Worm (Caenorhabditis elegans) whole organism, L2 larva: ENCODE results near the gene F28A12.10.

Experiments used
- C34F6.9 ChIP-seq: fragments of 150-350 bp; optimal IDR thresholded peaks from 2 replicates; lab custom pipeline; 2014; ENCODE audit warnings: missing biosample characterization, missing genetic modification characterization
- F13H6.1 ChIP-seq: sonication (generic microtip); optimal IDR thresholded peaks from 2 replicates; lab custom pipeline; 2016; ENCODE audit warnings: missing genetic modification characterization, missing compliant biosample characterization
- R02D3.7 ChIP-seq: fragments of 150-350 bp; optimal IDR thresholded peaks from 2 replicates; lab custom pipeline; 2014; ENCODE audit warnings: missing biosample characterization, missing genetic modification characterization
- Y55F3AM.14 ChIP-seq: fragments of 200-800 bp; sonication (Bioruptor generic); optimal IDR thresholded peaks from 2 replicates; lab custom pipeline; 2018; ENCODE audit warnings: mild to moderate bottlenecking, missing genetic modification characterization, missing compliant biosample characterization
- ZK546.5 ChIP-seq: sonication (generic microtip); optimal IDR thresholded peaks from 2 replicates; lab custom pipeline; 2017; ENCODE audit warnings: missing biosample characterization, missing genetic modification characterization
- alr-1 ChIP-seq: fragments of 150-350 bp; optimal IDR thresholded peaks from 2 replicates; lab custom pipeline; 2014; ENCODE audit warnings: missing biosample characterization, missing genetic modification characterization
- aly-2 ChIP-seq: fragments of 150-350 bp; optimal IDR thresholded peaks from 2 replicates; lab custom pipeline; 2014; ENCODE audit warnings: missing biosample characterization, missing genetic modification characterization
- ama-1 ChIP-seq: fragments of 150-350 bp; optimal IDR thresholded peaks from 2 replicates; lab custom pipeline; 2018; ENCODE audit warnings: inconsistent platforms
- blmp-1 ChIP-seq: sonication (generic microtip); optimal IDR thresholded peaks from 2 replicates; lab custom pipeline; 2017; ENCODE audit warnings: missing genetic modification characterization, mild to moderate bottlenecking, missing compliant biosample characterization, antibody characterized with exemption, moderate library complexity; ENCODE audit not compliant: insufficient read depth
- ceh-16 ChIP-seq: fragments of 150-350 bp; optimal IDR thresholded peaks from 2 replicates; lab custom pipeline; 2014; ENCODE audit warnings: missing biosample characterization, missing genetic modification characterization
- ceh-82 ChIP-seq: fragments of 150-350 bp; optimal IDR thresholded peaks from 2 replicates; lab custom pipeline; 2014; ENCODE audit warnings: missing biosample characterization, missing genetic modification characterization
- crh-2 ChIP-seq: sonication (generic microtip); optimal IDR thresholded peaks from 2 replicates; lab custom pipeline; 2017; ENCODE audit warnings: missing biosample characterization, missing genetic modification characterization
- dmd-4 ChIP-seq: sonication (generic microtip); optimal IDR thresholded peaks from 2 replicates; lab custom pipeline; 2017; ENCODE audit warnings: missing biosample characterization, missing genetic modification characterization
- egl-27 ChIP-seq: sonication (generic microtip); optimal IDR thresholded peaks from 3 replicates; lab custom pipeline; 2017; ENCODE audit warnings: missing biosample characterization, missing genetic modification reagents, missing genetic modification characterization
- elt-1 ChIP-seq: fragments of 150-350 bp; optimal IDR thresholded peaks from 2 replicates; lab custom pipeline; 2014; ENCODE audit warnings: missing biosample characterization, missing genetic modification characterization
- elt-3 ChIP-seq: sonication (generic microtip); optimal IDR thresholded peaks from 2 replicates; lab custom pipeline; 2017; ENCODE audit warnings: missing biosample characterization, missing genetic modification characterization
- fos-1 ChIP-seq: fragments of 150-350 bp; optimal IDR thresholded peaks from 2 replicates; lab custom pipeline; 2014; ENCODE audit warnings: missing biosample characterization, missing genetic modification characterization
- gmeb-1 ChIP-seq: fragments of 150-350 bp; optimal IDR thresholded peaks from 2 replicates; lab custom pipeline; 2014; ENCODE audit warnings: missing biosample characterization, missing genetic modification characterization
- lin-13 ChIP-seq: fragments of 150-350 bp; optimal IDR thresholded peaks from 2 replicates; lab custom pipeline; 2014; ENCODE audit warnings: missing biosample characterization, missing genetic modification reagents, missing genetic modification characterization
- lsy-2 ChIP-seq, 2 experiments: fragments of 150-350 bp in 1 of 2; sonication (generic microtip) in 1 of 2; optimal IDR thresholded peaks; 2 replicates each; lab custom pipeline; 2014 to 2017; ENCODE audit warnings: missing biosample characterization in 2 of 2, missing genetic modification characterization in 2 of 2
- mab-5 ChIP-seq: fragments of 150-350 bp; optimal IDR thresholded peaks from 2 replicates; lab custom pipeline; 2014; ENCODE audit warnings: missing biosample characterization, missing genetic modification characterization
- mbf-1 ChIP-seq: sonication (generic microtip); optimal IDR thresholded peaks from 2 replicates; lab custom pipeline; 2017; ENCODE audit warnings: missing biosample characterization, missing genetic modification characterization
- mdl-1 ChIP-seq, 2 experiments: fragments of 150-350 bp in 1 of 2; sonication (generic microtip) in 1 of 2; optimal IDR thresholded peaks; 2 replicates each; lab custom pipeline; 2017; ENCODE audit warnings: missing biosample characterization in 2 of 2, missing genetic modification characterization in 2 of 2
- nhr-10 ChIP-seq: sonication (generic microtip); optimal IDR thresholded peaks from 2 replicates; lab custom pipeline; 2017; ENCODE audit warnings: missing biosample characterization, missing genetic modification characterization
- nhr-11 ChIP-seq: fragments of 150-350 bp; optimal IDR thresholded peaks from 2 replicates; lab custom pipeline; 2014; ENCODE audit warnings: missing biosample characterization, missing genetic modification characterization
- nhr-129 ChIP-seq: fragments of 150-350 bp; optimal IDR thresholded peaks from 2 replicates; lab custom pipeline; 2014; ENCODE audit warnings: missing biosample characterization, missing genetic modification characterization
- nhr-21 ChIP-seq: fragments of 150-350 bp; optimal IDR thresholded peaks from 2 replicates; lab custom pipeline; 2014; ENCODE audit warnings: missing biosample characterization, missing genetic modification characterization
- nhr-23 ChIP-seq: fragments of 150-350 bp; optimal IDR thresholded peaks from 2 replicates; lab custom pipeline; 2014; ENCODE audit warnings: missing biosample characterization, missing genetic modification reagents, missing genetic modification characterization
- nhr-237 ChIP-seq: fragments of 150-350 bp; optimal IDR thresholded peaks from 2 replicates; lab custom pipeline; 2014; ENCODE audit warnings: missing biosample characterization, missing genetic modification characterization
- nhr-25 ChIP-seq: fragments of 150-350 bp; sonication (generic microtip); optimal IDR thresholded peaks from 3 replicates; lab custom pipeline; 2014; ENCODE audit warnings: missing biosample characterization, missing genetic modification characterization
- nhr-6 ChIP-seq: fragments of 150-350 bp; optimal IDR thresholded peaks from 2 replicates; lab custom pipeline; 2014; ENCODE audit warnings: missing biosample characterization, missing genetic modification characterization
- nhr-77 ChIP-seq: fragments of 150-350 bp; optimal IDR thresholded peaks from 2 replicates; lab custom pipeline; 2014; ENCODE audit warnings: missing biosample characterization, missing genetic modification characterization
- peb-1 ChIP-seq: fragments of 150-350 bp; optimal IDR thresholded peaks from 2 replicates; lab custom pipeline; 2014; ENCODE audit warnings: missing biosample characterization, missing genetic modification characterization
- sem-4 ChIP-seq: fragments of 150-350 bp; optimal IDR thresholded peaks from 2 replicates; lab custom pipeline; 2014; ENCODE audit warnings: missing biosample characterization, missing genetic modification reagents, missing genetic modification characterization
- skn-1 ChIP-seq: sonication (generic microtip); optimal IDR thresholded peaks from 2 replicates; lab custom pipeline; 2017; ENCODE audit warnings: missing biosample characterization, missing genetic modification characterization
- sma-3 ChIP-seq: sonication (generic microtip); optimal IDR thresholded peaks from 2 replicates; lab custom pipeline; 2016; ENCODE audit warnings: missing genetic modification reagents, missing genetic modification characterization, missing compliant biosample characterization
- sma-9 ChIP-seq, 2 experiments: fragments of 150-350 bp in 1 of 2; sonication (generic microtip) in 1 of 2; optimal IDR thresholded peaks; 2 replicates each; lab custom pipeline; 2014 to 2016; ENCODE audit warnings: missing genetic modification characterization in 2 of 2, mild to moderate bottlenecking in 1 of 2, missing biosample characterization in 1 of 2, missing compliant biosample characterization in 1 of 2, missing genetic modification reagents in 1 of 2, moderate library complexity in 1 of 2
- snpc-4 ChIP-seq: fragments of 150-350 bp; optimal IDR thresholded peaks from 2 replicates; lab custom pipeline; 2014; ENCODE audit warnings: missing biosample characterization, missing genetic modification characterization
- unc-39 ChIP-seq: fragments of 150-350 bp; optimal IDR thresholded peaks from 2 replicates; lab custom pipeline; 2014; ENCODE audit warnings: missing biosample characterization, missing genetic modification characterization
- unc-55 ChIP-seq: fragments of 150-350 bp; sonication (generic microtip); optimal IDR thresholded peaks from 3 replicates; lab custom pipeline; 2014; ENCODE audit warnings: missing biosample characterization, missing genetic modification reagents, missing genetic modification characterization
- unc-62 ChIP-seq: fragments of 150-350 bp; optimal IDR thresholded peaks from 2 replicates; lab custom pipeline; 2014; ENCODE audit warnings: missing biosample characterization, missing genetic modification reagents, missing genetic modification characterization
- zag-1 ChIP-seq: fragments of 150-350 bp; optimal IDR thresholded peaks from 2 replicates; lab custom pipeline; 2014; ENCODE audit warnings: missing biosample characterization, missing genetic modification characterization
- ztf-1 ChIP-seq: fragments of 200-800 bp; sonication (Bioruptor generic); conservative IDR thresholded peaks from 2 replicates; pipeline ENCODE4 v1.3.6; 2022; ENCODE audit warnings: missing genetic modification characterization, missing compliant biosample characterization

The F28A12.10 gene

ce11 chrV:8652177-8652576 is 14.6 kb upstream of the F28A12.10 start:
- no peak for TF ChIP-seq nhr-23 (tag; lab: Kevin White, UChicago)
- no peak for TF ChIP-seq lsy-2 (tag; optimal IDR thresholded peaks at IDR 0.05; lab: Kevin White, UChicago)
- TF ChIP-seq nhr-21 (tag; lab: Kevin White, UChicago), result peak; percentile 42
- TF ChIP-seq fos-1 (tag; lab: Kevin White, UChicago), result no peak
- no peak for TF ChIP-seq snpc-4
- peak; percentile 45 for TF ChIP-seq egl-27
- peak; percentile 70 for TF ChIP-seq sma-9 (GFP tag; optimal IDR thresholded peaks at IDR 0.05; lab: Kevin White, UChicago)
- TF ChIP-seq sma-9 (tag; optimal IDR thresholded peaks at IDR 0.05; lab: Kevin White, UChicago), result no peak
- no peak for TF ChIP-seq nhr-6 (tag; lab: Kevin White, UChicago)
- TF ChIP-seq crh-2 (tag; lab: Kevin White, UChicago), result no peak
- peak; percentile 78 for TF ChIP-seq ceh-16 (tag; lab: Kevin White, UChicago)
- peak; percentile 70 for TF ChIP-seq blmp-1
- peak; percentile 27 for TF ChIP-seq nhr-25 (tag; lab: Kevin White, UChicago)
- peak; percentile 33 for TF ChIP-seq mab-5

ce11 chrV:8651007-8651711 is 13.6 kb upstream of the F28A12.10 start:
- no peak for TF ChIP-seq zag-1
- peak; percentile 33 for TF ChIP-seq sma-3
- peak; percentile 87 for TF ChIP-seq sma-9 (GFP tag; optimal IDR thresholded peaks at IDR 0.05; lab: Kevin White, UChicago)
- no peak for TF ChIP-seq sma-9 (tag; optimal IDR thresholded peaks at IDR 0.05; lab: Kevin White, UChicago)
- TF ChIP-seq lsy-2 (tag; optimal IDR thresholded peaks at IDR 0.05; lab: Kevin White, UChicago), result peak in 1 of 2 experiments; percentile 1
- peak; percentile 70 for TF ChIP-seq F13H6.1 (tag; lab: Kevin White, UChicago)
- TF ChIP-seq elt-3 (tag; lab: Kevin White, UChicago), result no peak
- no peak for TF ChIP-seq mdl-1 (tag; optimal IDR thresholded peaks at IDR 0.05; lab: Kevin White, UChicago)
- TF ChIP-seq lin-13 (GFP tag; lab: Kevin White, UChicago), result no peak
- TF ChIP-seq skn-1 (tag; lab: Kevin White, UChicago), result peak; percentile 93
- TF ChIP-seq ceh-16 (tag; lab: Kevin White, UChicago), result no peak
- no peak for TF ChIP-seq ama-1 (lab: Kevin White, UChicago)
- TF ChIP-seq gmeb-1, result peak; percentile 12
- TF ChIP-seq crh-2 (tag; lab: Kevin White, UChicago), result peak; percentile 59
- peak; percentile 98 for TF ChIP-seq fos-1 (tag; lab: Kevin White, UChicago)

DNA sequence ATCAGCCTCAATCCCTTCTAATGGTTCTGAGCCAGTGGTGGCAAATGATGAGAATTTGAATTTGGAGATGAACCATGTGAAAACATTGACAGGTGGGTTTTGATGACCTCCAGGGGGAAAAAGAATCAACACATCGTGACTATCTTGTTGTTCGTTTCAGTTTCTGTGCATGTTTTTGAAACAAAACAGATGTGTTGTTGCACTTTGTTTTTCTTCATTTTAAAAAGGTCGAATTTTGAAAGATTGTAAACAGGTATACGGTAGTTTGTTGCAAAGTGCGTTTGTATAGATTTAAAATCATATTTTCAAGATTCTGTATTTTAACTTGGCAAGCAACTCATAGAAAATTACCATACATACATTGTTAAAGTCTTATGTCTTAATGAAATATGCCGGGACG is 12.8 kb upstream of the F28A12.10 start:
- TF ChIP-seq crh-2 (tag; lab: Kevin White, UChicago) (no peak), R02D3.7 (tag; lab: Kevin White, UChicago) (no peak), nhr-25 (tag; lab: Kevin White, UChicago) (peak; percentile 36), Y55F3AM.14 (GFP tag; lab: Kevin White, UChicago) (no peak), F13H6.1 (tag; lab: Kevin White, UChicago) (no peak), gmeb-1 (no peak)

DNA sequence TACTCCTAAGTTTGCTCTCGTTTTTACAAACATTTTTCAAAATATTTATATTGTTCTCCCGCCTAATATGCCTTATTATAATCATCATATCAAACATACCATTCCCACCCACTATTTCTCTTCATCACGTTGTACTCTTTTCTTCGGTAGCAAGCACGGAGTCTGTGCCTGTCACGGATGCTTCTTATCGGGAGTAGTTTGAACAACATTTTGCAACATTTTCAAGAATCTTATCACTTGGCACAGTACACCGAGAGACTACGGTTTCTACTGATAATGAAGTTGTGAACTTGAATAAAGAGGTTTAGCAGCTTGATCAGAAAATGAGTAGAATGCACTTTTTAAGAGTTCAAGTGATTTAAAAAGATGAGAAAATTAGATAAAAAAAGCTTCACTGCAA is 10.7 kb upstream of the F28A12.10 start:
- TF ChIP-seq unc-39 (tag; lab: Kevin White, UChicago), result no peak
- no peak for TF ChIP-seq ZK546.5
- TF ChIP-seq R02D3.7 (tag; lab: Kevin White, UChicago), result no peak
- TF ChIP-seq nhr-6 (tag; lab: Kevin White, UChicago), result no peak
- no peak for TF ChIP-seq mdl-1 (tag; optimal IDR thresholded peaks at IDR 0.05; lab: Kevin White, UChicago)
- TF ChIP-seq gmeb-1, result no peak
- no peak for TF ChIP-seq aly-2 (tag; lab: Kevin White, UChicago)
- TF ChIP-seq nhr-237 (tag; lab: Kevin White, UChicago), result no peak
- TF ChIP-seq nhr-11 (tag; lab: Kevin White, UChicago), result no peak
- TF ChIP-seq elt-3 (tag; lab: Kevin White, UChicago), result no peak
- TF ChIP-seq elt-1 (tag; lab: Kevin White, UChicago), result no peak
- peak; percentile 61 for TF ChIP-seq F13H6.1 (tag; lab: Kevin White, UChicago)
- TF ChIP-seq ztf-1 (GFP tag; lab: Robert Waterston, UW), result no peak
- TF ChIP-seq unc-62, result no peak
- TF ChIP-seq C34F6.9 (tag; lab: Kevin White, UChicago), result no peak
- TF ChIP-seq Y55F3AM.14 (GFP tag; lab: Kevin White, UChicago), result no peak
- no peak for TF ChIP-seq alr-1
- peak; percentile 19 for TF ChIP-seq sma-3
- no peak for TF ChIP-seq sem-4 (tag; lab: Kevin White, UChicago)
- TF ChIP-seq peb-1, result no peak
- TF ChIP-seq unc-55 (GFP tag; lab: Kevin White, UChicago), result no peak
- TF ChIP-seq nhr-77, result no peak
- TF ChIP-seq dmd-4 (tag; lab: Kevin White, UChicago), result no peak
- TF ChIP-seq crh-2 (tag; lab: Kevin White, UChicago), result peak; percentile 61
- peak; percentile 70 for TF ChIP-seq sma-9 (GFP tag; optimal IDR thresholded peaks at IDR 0.05; lab: Kevin White, UChicago)
- TF ChIP-seq sma-9 (tag; optimal IDR thresholded peaks at IDR 0.05; lab: Kevin White, UChicago), result no peak
- TF ChIP-seq ceh-82, result no peak
- no peak for TF ChIP-seq ama-1 (lab: Kevin White, UChicago)
- no peak for TF ChIP-seq ceh-16 (tag; lab: Kevin White, UChicago)
- TF ChIP-seq fos-1 (tag; lab: Kevin White, UChicago), result peak; percentile 98
- TF ChIP-seq mbf-1 (tag; lab: Kevin White, UChicago), result no peak
- TF ChIP-seq skn-1 (tag; lab: Kevin White, UChicago), result no peak
- TF ChIP-seq nhr-10, result no peak
- TF ChIP-seq nhr-21 (tag; lab: Kevin White, UChicago), result no peak
- TF ChIP-seq zag-1, result no peak
- TF ChIP-seq nhr-129, result no peak
- TF ChIP-seq mab-5, result no peak
